Fruit fly (Drosophila melanogaster) whole organism, prepupa: ENCODE results near the gene CG14518.

ENCODE experiments used
- CG10631 ChIP-seq: fragments of 200-800 bp; sonication (Bioruptor generic); optimal IDR thresholded peaks from 2 replicates; lab custom pipeline; 2016; ENCODE audit warnings: missing biosample characterization, missing genetic modification characterization
- CG10669 ChIP-seq: fragments of 200-800 bp; sonication (Bioruptor generic); optimal IDR thresholded peaks from 3 replicates; lab custom pipeline; 2018; ENCODE audit warnings: missing biosample characterization, mild to moderate bottlenecking, missing genetic modification characterization, moderate library complexity
- CG11294 ChIP-seq: fragments of 200-800 bp; sonication (Bioruptor generic); IDR thresholded peaks from 2 replicates; pipeline ENCODE4 v1.3.6; 2022; ENCODE audit warnings: missing biosample characterization, missing genetic modification characterization
- CG11762 ChIP-seq: fragments of 200-800 bp; sonication (Bioruptor generic); optimal IDR thresholded peaks from 3 replicates; lab custom pipeline; 2016; ENCODE audit warnings: missing biosample characterization, missing genetic modification characterization; ENCODE audit not compliant: insufficient read depth
- CG11902 ChIP-seq: fragments of 200-800 bp; sonication (Bioruptor generic); optimal IDR thresholded peaks from 3 replicates; lab custom pipeline; 2016; ENCODE audit warnings: missing biosample characterization, missing genetic modification characterization
- CG15336 ChIP-seq: fragments of 200-800 bp; sonication (Bioruptor generic); IDR thresholded peaks from 2 replicates; pipeline ENCODE4 v1.3.6; 2022; ENCODE audit warnings: missing biosample characterization, missing genetic modification characterization
- CG1621 ChIP-seq: fragments of 200-800 bp; sonication (Bioruptor generic); optimal IDR thresholded peaks from 3 replicates; lab custom pipeline; 2018; ENCODE audit warnings: missing biosample characterization, mild to moderate bottlenecking, missing genetic modification characterization
- CG16779 ChIP-seq: fragments of 200-800 bp; sonication (Bioruptor generic); optimal IDR thresholded peaks from 3 replicates; lab custom pipeline; 2017; ENCODE audit warnings: missing biosample characterization, mild to moderate bottlenecking, missing genetic modification characterization
- CG3032 ChIP-seq: fragments of 200-800 bp; optimal IDR thresholded peaks from 2 replicates; lab custom pipeline; 2019; ENCODE audit warnings: missing biosample characterization, mild to moderate bottlenecking, missing genetic modification characterization, moderate library complexity
- CG31627 ChIP-seq: fragments of 200-800 bp; sonication (Bioruptor generic); optimal IDR thresholded peaks from 3 replicates; lab custom pipeline; 2016; ENCODE audit warnings: missing biosample characterization, missing genetic modification characterization
- CG34406 ChIP-seq: fragments of 200-800 bp; sonication (Bioruptor generic); optimal IDR thresholded peaks from 3 replicates; lab custom pipeline; 2016; ENCODE audit warnings: missing biosample characterization, missing genetic modification characterization
- CG3919 ChIP-seq: fragments of 200-800 bp; sonication (Bioruptor generic); optimal IDR thresholded peaks from 3 replicates; lab custom pipeline; 2016; ENCODE audit warnings: missing biosample characterization, missing genetic modification characterization
- CG4318 ChIP-seq: fragments of 200-800 bp; sonication (Bioruptor generic); optimal IDR thresholded peaks from 3 replicates; lab custom pipeline; 2017; ENCODE audit warnings: missing biosample characterization, mild to moderate bottlenecking, missing genetic modification characterization
- CG6163 ChIP-seq: fragments of 200-800 bp; sonication (Bioruptor generic); IDR thresholded peaks from 3 replicates; pipeline ENCODE4 v1.3.6; 2022; ENCODE audit warnings: missing biosample characterization, missing genetic modification characterization
- CG6276 ChIP-seq: fragments of 200-800 bp; sonication (Bioruptor generic); optimal IDR thresholded peaks from 2 replicates; lab custom pipeline; 2017; ENCODE audit warnings: missing biosample characterization, mild to moderate bottlenecking, missing genetic modification characterization
- CG6854 ChIP-seq: fragments of 200-800 bp; sonication (Bioruptor generic); optimal IDR thresholded peaks from 2 replicates; lab custom pipeline; 2017; ENCODE audit warnings: missing biosample characterization, mild to moderate bottlenecking, missing genetic modification characterization
- CG8119 ChIP-seq: fragments of 200-800 bp; sonication (Bioruptor generic); IDR thresholded peaks from 3 replicates; pipeline ENCODE4 v1.3.6; 2022; ENCODE audit warnings: missing biosample characterization, missing genetic modification characterization
- CG8319 ChIP-seq: fragments of 200-800 bp; sonication (Bioruptor generic); optimal IDR thresholded peaks from 3 replicates; lab custom pipeline; 2016; ENCODE audit warnings: missing biosample characterization, missing genetic modification characterization
- CG8632 ChIP-seq: fragments of 200-800 bp; sonication (Bioruptor generic); optimal IDR thresholded peaks from 3 replicates; lab custom pipeline; 2016; ENCODE audit warnings: missing biosample characterization, missing genetic modification characterization
- CG9139 ChIP-seq: fragments of 200-800 bp; sonication (Bioruptor generic); optimal IDR thresholded peaks from 3 replicates; lab custom pipeline; 2017; ENCODE audit warnings: missing biosample characterization, mild to moderate bottlenecking, missing genetic modification characterization
- Eip78C ChIP-seq: fragments of 200-800 bp; sonication (Bioruptor generic); peaks from one replicate; lab custom pipeline; 2016; ENCODE audit warnings: missing biosample characterization, missing genetic modification characterization
- Eip93F ChIP-seq: fragments of 200-800 bp; sonication (Bioruptor generic); optimal IDR thresholded peaks from 2 replicates; lab custom pipeline; 2016; ENCODE audit warnings: missing biosample characterization, mild to moderate bottlenecking, missing genetic modification characterization
- Ets96B ChIP-seq: fragments of 200-800 bp; optimal IDR thresholded peaks from 2 replicates; lab custom pipeline; 2019; ENCODE audit warnings: missing biosample characterization, mild to moderate bottlenecking, missing genetic modification characterization, moderate library complexity
- Gug ChIP-seq: fragments of 200-800 bp; sonication (Bioruptor generic); IDR thresholded peaks from 2 replicates; pipeline ENCODE4 v1.3.6; 2022; ENCODE audit warnings: missing biosample characterization, missing genetic modification characterization
- Hr38 ChIP-seq: sonication (Bioruptor generic); optimal IDR thresholded peaks from 2 replicates; lab custom pipeline; 2016; ENCODE audit warnings: missing biosample characterization, missing genetic modification characterization
- Hr39 ChIP-seq: fragments of 200-800 bp; sonication (Bioruptor generic); optimal IDR thresholded peaks from 2 replicates; lab custom pipeline; 2016; ENCODE audit warnings: missing biosample characterization, missing genetic modification characterization
- Hr4 ChIP-seq: fragments of 200-800 bp; sonication (Bioruptor generic); optimal IDR thresholded peaks from 3 replicates; lab custom pipeline; 2016; ENCODE audit warnings: missing biosample characterization, missing genetic modification characterization
- Lpt ChIP-seq: fragments of 200-800 bp; sonication (Bioruptor generic); optimal IDR thresholded peaks from 3 replicates; lab custom pipeline; 2016; ENCODE audit warnings: missing biosample characterization, missing genetic modification characterization
- Met ChIP-seq: fragments of 200-800 bp; sonication (Bioruptor generic); optimal IDR thresholded peaks from 3 replicates; lab custom pipeline; 2016; ENCODE audit warnings: missing biosample characterization, missing genetic modification characterization
- Sox15 ChIP-seq: fragments of 200-800 bp; sonication (Bioruptor generic); optimal IDR thresholded peaks from 3 replicates; lab custom pipeline; 2016; ENCODE audit warnings: missing biosample characterization, missing genetic modification characterization
- dac ChIP-seq: fragments of 200-800 bp; sonication (Bioruptor generic); optimal IDR thresholded peaks from 2 replicates; lab custom pipeline; 2017; ENCODE audit warnings: missing biosample characterization, mild to moderate bottlenecking, missing genetic modification characterization
- dsx ChIP-seq: fragments of 200-800 bp; optimal IDR thresholded peaks from 3 replicates; lab custom pipeline; 2019; ENCODE audit warnings: missing biosample characterization, mild to moderate bottlenecking, missing genetic modification characterization, moderate library complexity; ENCODE audit not compliant: poor library complexity, severe bottlenecking
- eg ChIP-seq: fragments of 200-800 bp; sonication (Bioruptor generic); IDR thresholded peaks from 3 replicates; pipeline ENCODE4 v1.3.6; 2022; ENCODE audit warnings: missing biosample characterization, missing genetic modification characterization
- esn ChIP-seq: fragments of 200-800 bp; sonication (Bioruptor generic); optimal IDR thresholded peaks from 2 replicates; lab custom pipeline; 2016; ENCODE audit warnings: missing biosample characterization, mild to moderate bottlenecking, missing genetic modification characterization, moderate library complexity
- fd59A ChIP-seq: fragments of 200-800 bp; sonication (Bioruptor generic); optimal IDR thresholded peaks from 2 replicates; lab custom pipeline; 2017; ENCODE audit warnings: missing biosample characterization, mild to moderate bottlenecking, missing genetic modification characterization, missing genetic modification reagents
- fd85E ChIP-seq: fragments of 200-800 bp; sonication (Bioruptor generic); optimal IDR thresholded peaks from 3 replicates; lab custom pipeline; 2016; ENCODE audit warnings: missing biosample characterization, missing genetic modification characterization
- fkh ChIP-seq: fragments of 200-800 bp; sonication (Bioruptor generic); optimal IDR thresholded peaks from 3 replicates; lab custom pipeline; 2017; ENCODE audit warnings: missing biosample characterization, mild to moderate bottlenecking, missing genetic modification characterization, moderate library complexity
- net ChIP-seq: fragments of 200-800 bp; sonication (Bioruptor generic); optimal IDR thresholded peaks from 3 replicates; lab custom pipeline; 2016; ENCODE audit warnings: missing biosample characterization, missing genetic modification characterization
- spab ChIP-seq: fragments of 200-800 bp; sonication (Bioruptor generic); optimal IDR thresholded peaks from 2 replicates; lab custom pipeline; 2017; ENCODE audit warnings: missing biosample characterization, mild to moderate bottlenecking, missing genetic modification characterization, missing genetic modification reagents
- ss ChIP-seq, 2 experiments: fragments of 200-800 bp; sonication (Bioruptor generic); optimal IDR thresholded peaks; 2 replicates in 1 of 2; 3 replicates in 1 of 2; lab custom pipeline; 2017 to 2018; ENCODE audit warnings: mild to moderate bottlenecking in 2 of 2, missing biosample characterization in 2 of 2, missing genetic modification characterization in 2 of 2, moderate library complexity in 1 of 2
- svp ChIP-seq: fragments of 200-800 bp; sonication (Bioruptor generic); peaks from one replicate; lab custom pipeline; 2016; ENCODE audit warnings: missing biosample characterization, missing genetic modification characterization
- topi ChIP-seq: fragments of 200-800 bp; sonication (Bioruptor generic); optimal IDR thresholded peaks from 3 replicates; lab custom pipeline; 2016; ENCODE audit warnings: missing biosample characterization, missing genetic modification characterization

CG14518 gene

dm6 chr3R:29054047-29054446, 29.3 kb downstream of the CG14518 start, which contains the start of gene CG11843:
Gene CG11843, plus strand, starts transcription at chr3R:29054347.
- TF ChIP-seq CG8632 (GFP tag; lab: Kevin White, UChicago) (no peak), Lpt (GFP tag; lab: Kevin White, UChicago) (no peak), CG11294 (GFP tag; lab: Robert Waterston, UW) (no peak), CG8319 (no peak), Hr4 (GFP tag; lab: Kevin White, UChicago) (no peak), CG10631 (GFP tag; lab: Kevin White, UChicago) (no peak), CG11902 (GFP tag; lab: Kevin White, UChicago) (no peak), Eip93F (GFP tag; lab: Kevin White, UChicago) (no peak)

- TF ChIP-seq CG1621 (tag; lab: Kevin White, UChicago) (peak; percentile 76), eg (GFP tag; lab: Robert Waterston, UW) (peak; percentile 91), dsx (GFP tag; lab: Kevin White, UChicago) (peak; percentile 74), dac (GFP tag; lab: Kevin White, UChicago) (peak; percentile 72), Eip78C (GFP tag; lab: Kevin White, UChicago) (no peak), Lpt (GFP tag; lab: Kevin White, UChicago) (no peak), Hr38 (GFP tag; lab: Kevin White, UChicago) (no peak), esn (GFP tag; lab: Kevin White, UChicago) (peak; percentile 13), CG11902 (GFP tag; lab: Kevin White, UChicago) (no peak), CG16779 (tag; lab: Kevin White, UChicago) (peak; percentile 74), Ets96B (peak; percentile 79), fkh (GFP tag; lab: Kevin White, UChicago) (peak; percentile 92), CG6276 (GFP tag; lab: Kevin White, UChicago) (no peak), CG3032 (tag; lab: Kevin White, UChicago) (peak; percentile 80), fd59A (peak; percentile 0), CG4318 (GFP tag; lab: Kevin White, UChicago) (no peak), CG6163 (GFP tag; lab: Robert Waterston, UW) (peak; percentile 88), Gug (GFP tag; lab: Robert Waterston, UW) (peak; percentile 49), Hr39 (GFP tag; lab: Kevin White, UChicago) (no peak), CG15336 (peak; percentile 75), CG8119 (GFP tag; lab: Robert Waterston, UW) (peak; percentile 76; the same call in 2 of the 3 replicates), svp (GFP tag; lab: Kevin White, UChicago) (no peak), fd85E (no peak), CG6854 (peak; percentile 41), CG10669 (GFP tag; lab: Kevin White, UChicago) (no peak), ss (GFP tag; optimal IDR thresholded peaks at IDR 0.05; lab: Kevin White, UChicago) (peak in 1 of 2 experiments; percentile 76), Sox15 (GFP tag; lab: Kevin White, UChicago) (no peak), spab (GFP tag; lab: Kevin White, UChicago) (peak; percentile 60), CG9139 (GFP tag; lab: Kevin White, UChicago) (peak; percentile 58), net (GFP tag; lab: Kevin White, UChicago) (peak; percentile 66), Eip93F (GFP tag; lab: Kevin White, UChicago) (peak; percentile 62)
These were observed 30.9 kb downstream of the CG14518 start, which contains the start of gene Sirt7 for dm6 chr3R:29055710-29056109. Gene Sirt7, plus strand, starts transcription at chr3R:29055927.

dm6 chr3R:29059385-29059784, 34.6 kb downstream of the CG14518 start:
- TF ChIP-seq CG11762 (GFP tag; lab: Kevin White, UChicago) (no peak), Hr38 (GFP tag; lab: Kevin White, UChicago) (no peak), CG8319 (no peak), Met (GFP tag; lab: Kevin White, UChicago) (no peak), CG3919 (GFP tag; lab: Kevin White, UChicago) (no peak), Sox15 (GFP tag; lab: Kevin White, UChicago) (no peak), CG31627 (GFP tag; lab: Kevin White, UChicago) (no peak), CG3032 (tag; lab: Kevin White, UChicago) (no peak), CG4318 (GFP tag; lab: Kevin White, UChicago) (no peak), CG6276 (GFP tag; lab: Kevin White, UChicago) (no peak), CG16779 (tag; lab: Kevin White, UChicago) (no peak), topi (no peak), Eip93F (GFP tag; lab: Kevin White, UChicago) (no peak), CG9139 (GFP tag; lab: Kevin White, UChicago) (no peak), CG1621 (tag; lab: Kevin White, UChicago) (no peak), CG15336 (no peak), CG10669 (GFP tag; lab: Kevin White, UChicago) (no peak), Hr4 (GFP tag; lab: Kevin White, UChicago) (no peak), CG34406 (GFP tag; lab: Kevin White, UChicago) (no peak)
